Worm (Caenorhabditis elegans) whole organism, midembryonic: ENCODE data around the gene plc-1.

Source experiments
- T22C8.4 ChIP-seq: fragments of 200-800 bp; sonication (Bioruptor generic); IDR thresholded peaks from 2 replicates; pipeline ENCODE4 v1.3.6; 2022; ENCODE audit warnings: missing genetic modification characterization, missing compliant biosample characterization
- cog-1 ChIP-seq: sonication (generic microtip); optimal IDR thresholded peaks from 2 replicates; lab custom pipeline; 2016; ENCODE audit warnings: missing genetic modification characterization, missing compliant biosample characterization
- flt-1 ChIP-seq: fragments of 200-800 bp; sonication (Bioruptor generic); IDR thresholded peaks from 2 replicates; pipeline ENCODE4 v1.3.6; 2022; ENCODE audit warnings: missing genetic modification characterization, missing compliant biosample characterization
- klf-2 ChIP-seq: fragments of 200-800 bp; sonication (Bioruptor generic); conservative IDR thresholded peaks from 2 replicates; pipeline ENCODE4 v1.3.6; 2022; ENCODE audit warnings: missing genetic modification reagents, missing genetic modification characterization, missing compliant biosample characterization
- med-1 ChIP-seq: sonication (generic microtip); optimal IDR thresholded peaks from 2 replicates; lab custom pipeline; 2017; ENCODE audit warnings: missing genetic modification characterization, mild to moderate bottlenecking, missing compliant biosample characterization, antibody characterized with exemption, missing genetic modification reagents; ENCODE audit not compliant: insufficient read depth
- ref-1 ChIP-seq: fragments of 200-800 bp; sonication (Bioruptor generic); conservative IDR thresholded peaks from 2 replicates; pipeline ENCODE4 v1.3.6; 2022; ENCODE audit warnings: missing genetic modification reagents, missing genetic modification characterization, missing compliant biosample characterization
- tab-1 ChIP-seq: fragments of 200-800 bp; sonication (Bioruptor generic); IDR thresholded peaks from 2 replicates; pipeline ENCODE4 v1.3.6; 2022; ENCODE audit warnings: missing genetic modification characterization, missing compliant biosample characterization
- ztf-23 ChIP-seq: fragments of 200-800 bp; sonication (Bioruptor generic); IDR thresholded peaks from 2 replicates; pipeline ENCODE4 v1.3.6; 2022; ENCODE audit warnings: missing genetic modification reagents, missing genetic modification characterization, missing compliant biosample characterization
- ztf-29 ChIP-seq: fragments of 200-800 bp; sonication (Bioruptor generic); IDR thresholded peaks from 2 replicates; pipeline ENCODE4 v1.3.6; 2022; ENCODE audit warnings: missing genetic modification reagents, missing genetic modification characterization, missing compliant biosample characterization

Gene plc-1

ce11 chrX:10780542-10781266, 57.7 kb downstream of the plc-1 start:
- TF ChIP-seq ztf-23 (GFP tag; lab: Robert Waterston, UW) (no peak), flt-1 (GFP tag; lab: Robert Waterston, UW) (no peak), klf-2 (GFP tag; lab: Robert Waterston, UW) (no peak), ref-1 (GFP tag; lab: Robert Waterston, UW) (no peak), cog-1 (tag; lab: Kevin White, UChicago) (no peak), tab-1 (no peak), T22C8.4 (GFP tag; lab: Robert Waterston, UW) (no peak), med-1 (no peak), ztf-29 (GFP tag; lab: Robert Waterston, UW) (no peak)

- 0 out of 2 replicates have a peak, but pooled peaks have one; percentile 25 for TF ChIP-seq flt-1 (GFP tag; lab: Robert Waterston, UW)
- TF ChIP-seq ztf-23 (GFP tag; lab: Robert Waterston, UW) = no peak
- TF ChIP-seq ref-1 (GFP tag; lab: Robert Waterston, UW) = no peak
- no peak for TF ChIP-seq ztf-29 (GFP tag; lab: Robert Waterston, UW)
- TF ChIP-seq cog-1 (tag; lab: Kevin White, UChicago) = no peak
- TF ChIP-seq tab-1 = no peak
Measured at ce11 chrX:10774865-10775264, 63.6 kb downstream of the plc-1 start.

ce11 chrX:10772763-10773162, 65.7 kb downstream of the plc-1 start:
- no peak for TF ChIP-seq cog-1 (tag; lab: Kevin White, UChicago)
- TF ChIP-seq klf-2 (GFP tag; lab: Robert Waterston, UW) = no peak
- no peak for TF ChIP-seq T22C8.4 (GFP tag; lab: Robert Waterston, UW)
- no peak for TF ChIP-seq ref-1 (GFP tag; lab: Robert Waterston, UW)
- no peak for TF ChIP-seq ztf-23 (GFP tag; lab: Robert Waterston, UW)
- no peak for TF ChIP-seq flt-1 (GFP tag; lab: Robert Waterston, UW)
- TF ChIP-seq med-1 = no peak
- no peak for TF ChIP-seq ztf-29 (GFP tag; lab: Robert Waterston, UW)
- no peak for TF ChIP-seq tab-1

- TF ChIP-seq T22C8.4 (GFP tag; lab: Robert Waterston, UW) = no peak
- TF ChIP-seq med-1 = no peak
- no peak for TF ChIP-seq ztf-29 (GFP tag; lab: Robert Waterston, UW)
- TF ChIP-seq cog-1 (tag; lab: Kevin White, UChicago) = no peak
- no peak for TF ChIP-seq klf-2 (GFP tag; lab: Robert Waterston, UW)
- no peak for TF ChIP-seq flt-1 (GFP tag; lab: Robert Waterston, UW)
- TF ChIP-seq tab-1 = no peak
- no peak for TF ChIP-seq ref-1 (GFP tag; lab: Robert Waterston, UW)
- no peak for TF ChIP-seq ztf-23 (GFP tag; lab: Robert Waterston, UW)
Measured at ce11 chrX:10772165-10772584, 66.3 kb downstream of the plc-1 start.

ce11 chrX:10770988-10771496, 67.4 kb downstream of the plc-1 start:
- no peak for TF ChIP-seq klf-2 (GFP tag; lab: Robert Waterston, UW)
- no peak for TF ChIP-seq med-1
- TF ChIP-seq cog-1 (tag; lab: Kevin White, UChicago) = no peak
- TF ChIP-seq tab-1 = no peak
- TF ChIP-seq ztf-29 (GFP tag; lab: Robert Waterston, UW) = no peak
- no peak for TF ChIP-seq flt-1 (GFP tag; lab: Robert Waterston, UW)
- TF ChIP-seq T22C8.4 (GFP tag; lab: Robert Waterston, UW) = no peak
- no peak for TF ChIP-seq ref-1 (GFP tag; lab: Robert Waterston, UW)
- TF ChIP-seq ztf-23 (GFP tag; lab: Robert Waterston, UW) = no peak

ce11 chrX:10769959-10770358, 68.5 kb downstream of the plc-1 start:
- TF ChIP-seq med-1 = no peak
- no peak for TF ChIP-seq klf-2 (GFP tag; lab: Robert Waterston, UW)
- TF ChIP-seq ref-1 (GFP tag; lab: Robert Waterston, UW) = no peak
- no peak for TF ChIP-seq ztf-23 (GFP tag; lab: Robert Waterston, UW)
- no peak for TF ChIP-seq flt-1 (GFP tag; lab: Robert Waterston, UW)
- TF ChIP-seq T22C8.4 (GFP tag; lab: Robert Waterston, UW) = no peak
- TF ChIP-seq ztf-29 (GFP tag; lab: Robert Waterston, UW) = no peak
- no peak for TF ChIP-seq cog-1 (tag; lab: Kevin White, UChicago)
- TF ChIP-seq tab-1 = no peak

ce11 chrX:10769232-10769738, 69.2 kb downstream of the plc-1 start, which contains the start of gene sma-9:
TSS of gene sma-9 (plus strand) at chrX:10769282.
- no peak for TF ChIP-seq ref-1 (GFP tag; lab: Robert Waterston, UW)
- TF ChIP-seq cog-1 (tag; lab: Kevin White, UChicago) = no peak
- TF ChIP-seq med-1 = no peak
- no peak for TF ChIP-seq flt-1 (GFP tag; lab: Robert Waterston, UW)
- TF ChIP-seq T22C8.4 (GFP tag; lab: Robert Waterston, UW) = no peak
- no peak for TF ChIP-seq tab-1
- no peak for TF ChIP-seq ztf-29 (GFP tag; lab: Robert Waterston, UW)
- TF ChIP-seq klf-2 (GFP tag; lab: Robert Waterston, UW) = no peak
- TF ChIP-seq ztf-23 (GFP tag; lab: Robert Waterston, UW) = no peak

- TF ChIP-seq tab-1 (no peak), klf-2 (GFP tag; lab: Robert Waterston, UW) (no peak), ref-1 (GFP tag; lab: Robert Waterston, UW) (no peak), flt-1 (GFP tag; lab: Robert Waterston, UW) (no peak), cog-1 (tag; lab: Kevin White, UChicago) (no peak), T22C8.4 (GFP tag; lab: Robert Waterston, UW) (no peak), ztf-23 (GFP tag; lab: Robert Waterston, UW) (no peak), med-1 (no peak), ztf-29 (GFP tag; lab: Robert Waterston, UW) (no peak)
Measured at ce11 chrX:10768289-10769153, 69.9 kb downstream of the plc-1 start.
